Worm (Caenorhabditis elegans): Measurements from ENCODE around the gene F59B1.4.

DNA sequence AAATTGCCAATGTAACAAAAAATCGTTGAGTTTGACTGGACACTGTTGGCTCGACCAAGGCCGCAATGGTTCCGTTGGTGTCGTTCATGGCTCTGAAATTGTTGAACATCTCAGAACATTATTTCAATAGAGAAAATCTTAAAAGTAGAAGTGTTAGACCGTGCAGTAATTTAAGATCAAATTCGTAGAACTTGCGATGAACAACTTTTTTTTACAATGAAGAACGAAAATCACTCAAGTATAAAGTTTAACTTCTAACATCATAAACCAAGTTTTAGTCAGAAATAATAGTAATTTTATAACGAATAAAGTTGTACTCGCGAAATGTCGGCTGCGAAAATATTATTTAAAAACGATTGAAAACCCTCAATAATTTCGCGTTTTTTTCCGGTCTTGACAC, 10.2 kb upstream of the F59B1.4 start, which contains the start of gene srx-41:
- TF ChIP-seq him-1 (tag; optimal IDR thresholded peaks at IDR 0.05) = no peak
- no peak for TF ChIP-seq W03F9.2 (tag; optimal IDR thresholded peaks at IDR 0.05)

All from whole organism, L4/young adult.